Comparison of ENCODE assay signal across 1 worm cellular context in genomic region chrIII:4578385-4578903, ce11.
TF ChIP-seq lines count a peak whose summit lies in the region.

TSS of gene sel-5 (minus strand) at chrIII:4578437.
TSS of gene wdr-48 (plus strand) at chrIII:4578853.

TF ChIP-seq in whole organism, L2 larva, 48 proteins besides CTCF, POLR2A, EP300 and RAD21 (continued from another document):
- TF ChIP-seq lin-13 (GFP tag; optimal IDR thresholded peaks at IDR 0.05; lab: Kevin White, UChicago) (no peak), unc-62 (GFP tag; optimal IDR thresholded peaks at IDR 0.05; lab: Kevin White, UChicago) (no peak), sma-3 (GFP tag; optimal IDR thresholded peaks at IDR 0.05; lab: Kevin White, UChicago) (peak; percentile 10), gmeb-1 (tag; optimal IDR thresholded peaks at IDR 0.05; lab: Kevin White, UChicago) (peak; percentile 4), zag-1 (tag; optimal IDR thresholded peaks at IDR 0.05; lab: Kevin White, UChicago) (no peak)
